Worm (Caenorhabditis elegans) whole organism, L2 larva: ENCODE data around the gene srr-8.

Experiments
- R02D3.7 ChIP-seq: fragments of 150-350 bp; optimal IDR thresholded peaks from 2 replicates; lab custom pipeline; 2014; ENCODE audit warnings: missing biosample characterization, missing genetic modification characterization
- Y55F3AM.14 ChIP-seq: fragments of 200-800 bp; sonication (Bioruptor generic); optimal IDR thresholded peaks from 2 replicates; lab custom pipeline; 2018; ENCODE audit warnings: mild to moderate bottlenecking, missing genetic modification characterization, missing compliant biosample characterization
- ZK546.5 ChIP-seq: sonication (generic microtip); optimal IDR thresholded peaks from 2 replicates; lab custom pipeline; 2017; ENCODE audit warnings: missing biosample characterization, missing genetic modification characterization
- aly-2 ChIP-seq: fragments of 150-350 bp; optimal IDR thresholded peaks from 2 replicates; lab custom pipeline; 2014; ENCODE audit warnings: missing biosample characterization, missing genetic modification characterization
- ceh-16 ChIP-seq: fragments of 150-350 bp; optimal IDR thresholded peaks from 2 replicates; lab custom pipeline; 2014; ENCODE audit warnings: missing biosample characterization, missing genetic modification characterization
- crh-2 ChIP-seq: sonication (generic microtip); optimal IDR thresholded peaks from 2 replicates; lab custom pipeline; 2017; ENCODE audit warnings: missing biosample characterization, missing genetic modification characterization
- elt-1 ChIP-seq: fragments of 150-350 bp; optimal IDR thresholded peaks from 2 replicates; lab custom pipeline; 2014; ENCODE audit warnings: missing biosample characterization, missing genetic modification characterization
- elt-3 ChIP-seq: sonication (generic microtip); optimal IDR thresholded peaks from 2 replicates; lab custom pipeline; 2017; ENCODE audit warnings: missing biosample characterization, missing genetic modification characterization
- fos-1 ChIP-seq: fragments of 150-350 bp; optimal IDR thresholded peaks from 2 replicates; lab custom pipeline; 2014; ENCODE audit warnings: missing biosample characterization, missing genetic modification characterization
- gmeb-1 ChIP-seq: fragments of 150-350 bp; optimal IDR thresholded peaks from 2 replicates; lab custom pipeline; 2014; ENCODE audit warnings: missing biosample characterization, missing genetic modification characterization
- lin-11 ChIP-seq: fragments of 150-350 bp; sonication (generic microtip); optimal IDR thresholded peaks from 2 replicates; lab custom pipeline; 2014; ENCODE audit warnings: missing biosample characterization, missing genetic modification characterization, inconsistent platforms, mixed read lengths
- lin-13 ChIP-seq: fragments of 150-350 bp; optimal IDR thresholded peaks from 2 replicates; lab custom pipeline; 2014; ENCODE audit warnings: missing biosample characterization, missing genetic modification reagents, missing genetic modification characterization
- lin-39 ChIP-seq: fragments of 150-350 bp; optimal IDR thresholded peaks from 2 replicates; lab custom pipeline; 2014; ENCODE audit warnings: missing biosample characterization, missing genetic modification reagents, missing genetic modification characterization
- mbf-1 ChIP-seq: sonication (generic microtip); optimal IDR thresholded peaks from 2 replicates; lab custom pipeline; 2017; ENCODE audit warnings: missing biosample characterization, missing genetic modification characterization
- mdl-1 ChIP-seq, 2 experiments: fragments of 150-350 bp in 1 of 2; sonication (generic microtip) in 1 of 2; optimal IDR thresholded peaks; 2 replicates each; lab custom pipeline; 2017; ENCODE audit warnings: missing biosample characterization in 2 of 2, missing genetic modification characterization in 2 of 2
- nhr-10 ChIP-seq: sonication (generic microtip); optimal IDR thresholded peaks from 2 replicates; lab custom pipeline; 2017; ENCODE audit warnings: missing biosample characterization, missing genetic modification characterization
- nhr-11 ChIP-seq: fragments of 150-350 bp; optimal IDR thresholded peaks from 2 replicates; lab custom pipeline; 2014; ENCODE audit warnings: missing biosample characterization, missing genetic modification characterization
- nhr-12 ChIP-seq: fragments of 150-350 bp; optimal IDR thresholded peaks from 2 replicates; lab custom pipeline; 2014; ENCODE audit warnings: missing biosample characterization, missing genetic modification characterization
- nhr-129 ChIP-seq: fragments of 150-350 bp; optimal IDR thresholded peaks from 2 replicates; lab custom pipeline; 2014; ENCODE audit warnings: missing biosample characterization, missing genetic modification characterization
- nhr-23 ChIP-seq: fragments of 150-350 bp; optimal IDR thresholded peaks from 2 replicates; lab custom pipeline; 2014; ENCODE audit warnings: missing biosample characterization, missing genetic modification reagents, missing genetic modification characterization
- nhr-6 ChIP-seq: fragments of 150-350 bp; optimal IDR thresholded peaks from 2 replicates; lab custom pipeline; 2014; ENCODE audit warnings: missing biosample characterization, missing genetic modification characterization
- peb-1 ChIP-seq: fragments of 150-350 bp; optimal IDR thresholded peaks from 2 replicates; lab custom pipeline; 2014; ENCODE audit warnings: missing biosample characterization, missing genetic modification characterization
- skn-1 ChIP-seq: sonication (generic microtip); optimal IDR thresholded peaks from 2 replicates; lab custom pipeline; 2017; ENCODE audit warnings: missing biosample characterization, missing genetic modification characterization
- sma-9 ChIP-seq, 2 experiments: fragments of 150-350 bp in 1 of 2; sonication (generic microtip) in 1 of 2; optimal IDR thresholded peaks; 2 replicates each; lab custom pipeline; 2014 to 2016; ENCODE audit warnings: missing genetic modification characterization in 2 of 2, mild to moderate bottlenecking in 1 of 2, missing biosample characterization in 1 of 2, missing compliant biosample characterization in 1 of 2, missing genetic modification reagents in 1 of 2, moderate library complexity in 1 of 2
- snpc-4 ChIP-seq: fragments of 150-350 bp; optimal IDR thresholded peaks from 2 replicates; lab custom pipeline; 2014; ENCODE audit warnings: missing biosample characterization, missing genetic modification characterization
- unc-55 ChIP-seq: fragments of 150-350 bp; sonication (generic microtip); optimal IDR thresholded peaks from 3 replicates; lab custom pipeline; 2014; ENCODE audit warnings: missing biosample characterization, missing genetic modification reagents, missing genetic modification characterization
- zag-1 ChIP-seq: fragments of 150-350 bp; optimal IDR thresholded peaks from 2 replicates; lab custom pipeline; 2014; ENCODE audit warnings: missing biosample characterization, missing genetic modification characterization
- ztf-1 ChIP-seq: fragments of 200-800 bp; sonication (Bioruptor generic); conservative IDR thresholded peaks from 2 replicates; pipeline ENCODE4 v1.3.6; 2022; ENCODE audit warnings: missing genetic modification characterization, missing compliant biosample characterization

The srr-8 gene

ce11 chrV:4964020-4964635 is 37.4 kb upstream of the srr-8 start:
- no peak for TF ChIP-seq nhr-23 (tag; lab: Kevin White, UChicago)
- TF ChIP-seq unc-55 (GFP tag; lab: Kevin White, UChicago) = peak; percentile 22
- peak; percentile 9 for TF ChIP-seq Y55F3AM.14 (GFP tag; lab: Kevin White, UChicago)

ce11 chrV:4964671-4965420 is 36.6 kb upstream of the srr-8 start:
- TF ChIP-seq R02D3.7 (tag; lab: Kevin White, UChicago) (no peak), nhr-129 (peak; percentile 48), crh-2 (peak; percentile 38), nhr-11 (tag; lab: Kevin White, UChicago) (no peak), skn-1 (peak; percentile 33), unc-55 (GFP tag; lab: Kevin White, UChicago) (no peak), aly-2 (tag; lab: Kevin White, UChicago) (no peak), nhr-23 (tag; lab: Kevin White, UChicago) (no peak), fos-1 (tag; lab: Kevin White, UChicago) (peak; percentile 57), lin-11 (no peak), snpc-4 (tag; lab: Kevin White, UChicago) (no peak), sma-9 (GFP tag; optimal IDR thresholded peaks at IDR 0.05; lab: Kevin White, UChicago) (peak; percentile 48), sma-9 (tag; optimal IDR thresholded peaks at IDR 0.05; lab: Kevin White, UChicago) (no peak), mdl-1 (tag; optimal IDR thresholded peaks at IDR 0.05; lab: Kevin White, UChicago) (no peak), elt-1 (tag; lab: Kevin White, UChicago) (no peak), zag-1 (tag; lab: Kevin White, UChicago) (no peak), peb-1 (tag; lab: Kevin White, UChicago) (no peak)

ce11 chrV:4965790-4966189 is 35.7 kb upstream of the srr-8 start:
- no peak for TF ChIP-seq nhr-10 (tag; lab: Kevin White, UChicago)
- TF ChIP-seq sma-9 (GFP tag; optimal IDR thresholded peaks at IDR 0.05; lab: Kevin White, UChicago) = peak; percentile 26
- TF ChIP-seq sma-9 (tag; optimal IDR thresholded peaks at IDR 0.05; lab: Kevin White, UChicago) = no peak
- TF ChIP-seq mdl-1 (tag; optimal IDR thresholded peaks at IDR 0.05; lab: Kevin White, UChicago) = no peak
- TF ChIP-seq zag-1 (tag; lab: Kevin White, UChicago) = no peak

- TF ChIP-seq fos-1 (tag; lab: Kevin White, UChicago) = no peak
- no peak for TF ChIP-seq nhr-12 (tag; lab: Kevin White, UChicago)
- no peak for TF ChIP-seq zag-1 (tag; lab: Kevin White, UChicago)
- no peak for TF ChIP-seq lin-13 (GFP tag; lab: Kevin White, UChicago)
- TF ChIP-seq nhr-11 (tag; lab: Kevin White, UChicago) = no peak
- no peak for TF ChIP-seq nhr-10 (tag; lab: Kevin White, UChicago)
- TF ChIP-seq nhr-6 = no peak
- TF ChIP-seq elt-3 (tag; lab: Kevin White, UChicago) = no peak
- TF ChIP-seq mbf-1 (tag; lab: Kevin White, UChicago) = no peak
- TF ChIP-seq, all 48 proteins: peak for 0
Measured at ce11 chrV:4967238-4967637, 34.2 kb upstream of the srr-8 start.

- TF ChIP-seq ztf-1 (GFP tag; lab: Robert Waterston, UW) = no peak
- no peak for TF ChIP-seq nhr-11 (tag; lab: Kevin White, UChicago)
- TF ChIP-seq aly-2 (tag; lab: Kevin White, UChicago) = no peak
Measured at ce11 chrV:4968775-4969174, 32.7 kb upstream of the srr-8 start.

ce11 chrV:4969503-4969902 is 32.0 kb upstream of the srr-8 start:
- TF ChIP-seq ceh-16 (tag; lab: Kevin White, UChicago) = no peak
- TF ChIP-seq nhr-129 = peak; percentile 67

- no peak for TF ChIP-seq ztf-1 (GFP tag; lab: Robert Waterston, UW)
- TF ChIP-seq crh-2 = no peak
- TF ChIP-seq snpc-4 (tag; lab: Kevin White, UChicago) = no peak
- TF ChIP-seq ZK546.5 (tag; lab: Kevin White, UChicago) = no peak
- no peak for TF ChIP-seq elt-1 (tag; lab: Kevin White, UChicago)
- no peak for TF ChIP-seq aly-2 (tag; lab: Kevin White, UChicago)
- TF ChIP-seq lin-39 (tag; lab: Kevin White, UChicago) = no peak
- no peak for TF ChIP-seq mbf-1 (tag; lab: Kevin White, UChicago)
- no peak for TF ChIP-seq gmeb-1 (tag; lab: Kevin White, UChicago)
Measured at ce11 chrV:4972943-4973342, 28.5 kb upstream of the srr-8 start, which contains the start of gene srsx-9. Gene srsx-9, minus strand, starts transcription at chrV:4973043.
